Worm (Caenorhabditis elegans): ENCODE data around the gene dos-3.

The dos-3 gene

ce11 chrIII:856260-856659 lies 16.9 kb upstream of the dos-3 start, which contains the start of gene K02F3.12:
TSS of gene K02F3.12 (plus strand) at chrIII:856560.
- TF ChIP-seq flt-1 (GFP tag; IDR thresholded peaks at IDR 0.05) (no peak), sea-1 (GFP tag; conservative IDR thresholded peaks at IDR 0.05) (no peak), aly-1 (tag; optimal IDR thresholded peaks at IDR 0.05) (no peak), B0310.2 (tag; optimal IDR thresholded peaks at IDR 0.05) (no peak), ama-1 (optimal IDR thresholded peaks at IDR 0.05) (no peak), tra-4 (tag; optimal IDR thresholded peaks at IDR 0.05) (no peak), hnd-1 (tag; optimal IDR thresholded peaks at IDR 0.05) (no peak), ceh-36 (tag; optimal IDR thresholded peaks at IDR 0.05) (no peak), tbx-37 (GFP tag; conservative IDR thresholded peaks at IDR 0.05) (no peak), hmg-4 (GFP tag; optimal IDR thresholded peaks at IDR 0.05) (no peak), pes-1 (GFP tag; IDR thresholded peaks at IDR 0.05) (no peak), hmbx-1 (tag; optimal IDR thresholded peaks at IDR 0.05) (no peak), F13C5.2 (tag; optimal IDR thresholded peaks at IDR 0.05) (no peak)

ce11 chrIII:853859-854359 lies 14.5 kb upstream of the dos-3 start, which contains the start of the genes rnp-5 and tag-51:
TSS of gene rnp-5 (minus strand) at chrIII:853909.
TSS of gene tag-51 (plus strand) at chrIII:854221.
- TF ChIP-seq tra-4 (tag; optimal IDR thresholded peaks at IDR 0.05) (no peak), aly-1 (tag; optimal IDR thresholded peaks at IDR 0.05) (no peak), ceh-36 (tag; optimal IDR thresholded peaks at IDR 0.05) (no peak), flt-1 (GFP tag; IDR thresholded peaks at IDR 0.05) (no peak), pes-1 (GFP tag; IDR thresholded peaks at IDR 0.05) (no peak), tbx-11 (GFP tag; IDR thresholded peaks at IDR 0.05) (no peak), sea-1 (GFP tag; conservative IDR thresholded peaks at IDR 0.05) (no peak), hnd-1 (tag; optimal IDR thresholded peaks at IDR 0.05) (no peak), ets-7 (tag; optimal IDR thresholded peaks at IDR 0.05) (no peak), ceh-13 (GFP tag; optimal IDR thresholded peaks at IDR 0.05) (no peak), ama-1 (optimal IDR thresholded peaks at IDR 0.05) (no peak), hmbx-1 (tag; optimal IDR thresholded peaks at IDR 0.05) (no peak), hmg-4 (GFP tag; optimal IDR thresholded peaks at IDR 0.05) (no peak), tbx-37 (GFP tag; conservative IDR thresholded peaks at IDR 0.05) (no peak), scrt-1 (GFP tag; IDR thresholded peaks at IDR 0.05) (no peak), B0310.2 (tag; optimal IDR thresholded peaks at IDR 0.05) (no peak), F13C5.2 (tag; optimal IDR thresholded peaks at IDR 0.05) (no peak)

DNA sequence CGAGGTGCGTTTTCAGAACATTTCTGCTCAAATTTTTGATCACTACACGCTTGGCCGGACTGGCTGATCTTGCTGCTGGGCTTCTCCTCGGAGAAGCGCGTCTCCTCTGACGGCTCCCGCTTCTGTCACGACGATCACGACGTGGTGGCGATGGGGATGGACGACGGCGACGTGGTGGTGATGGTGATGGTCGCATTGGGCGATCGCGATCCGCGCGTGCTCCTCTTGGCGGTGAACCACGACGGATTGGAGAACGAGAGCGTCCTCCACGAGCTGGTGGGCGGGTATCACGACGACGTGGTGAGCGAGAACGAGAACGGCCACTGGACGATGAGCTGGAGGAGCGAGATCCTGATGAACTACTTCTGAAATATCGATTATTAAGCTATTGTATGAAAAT lies 14.0 kb upstream of the dos-3 start:
- TF ChIP-seq hnd-1 (tag; optimal IDR thresholded peaks at IDR 0.05) = no peak
- no peak for TF ChIP-seq tbx-11 (GFP tag; IDR thresholded peaks at IDR 0.05)
- no peak for TF ChIP-seq pes-1 (GFP tag; IDR thresholded peaks at IDR 0.05)
- no peak for TF ChIP-seq B0310.2 (tag; optimal IDR thresholded peaks at IDR 0.05)
- no peak for TF ChIP-seq ets-7 (tag; optimal IDR thresholded peaks at IDR 0.05)
- TF ChIP-seq F13C5.2 (tag; optimal IDR thresholded peaks at IDR 0.05) = no peak
- TF ChIP-seq tbx-37 (GFP tag; conservative IDR thresholded peaks at IDR 0.05) = no peak
- no peak for TF ChIP-seq tra-4 (tag; optimal IDR thresholded peaks at IDR 0.05)
- TF ChIP-seq sea-1 (GFP tag; conservative IDR thresholded peaks at IDR 0.05) = no peak

ce11 chrIII:852296-852695 lies 12.9 kb upstream of the dos-3 start, which contains the start of gene moma-1:
TSS of gene moma-1 (minus strand) at chrIII:852396.
- no peak for TF ChIP-seq ets-7 (tag; optimal IDR thresholded peaks at IDR 0.05)
- no peak for TF ChIP-seq flt-1 (GFP tag; IDR thresholded peaks at IDR 0.05)
- no peak for TF ChIP-seq tbx-37 (GFP tag; conservative IDR thresholded peaks at IDR 0.05)
- TF ChIP-seq sea-1 (GFP tag; conservative IDR thresholded peaks at IDR 0.05) = no peak
- no peak for TF ChIP-seq hnd-1 (tag; optimal IDR thresholded peaks at IDR 0.05)
- no peak for TF ChIP-seq ceh-13 (GFP tag; optimal IDR thresholded peaks at IDR 0.05)
- no peak for TF ChIP-seq ama-1 (optimal IDR thresholded peaks at IDR 0.05)
- TF ChIP-seq tra-4 (tag; optimal IDR thresholded peaks at IDR 0.05) = no peak
- no peak for TF ChIP-seq hmbx-1 (tag; optimal IDR thresholded peaks at IDR 0.05)
- no peak for TF ChIP-seq aly-1 (tag; optimal IDR thresholded peaks at IDR 0.05)
- TF ChIP-seq F13C5.2 (tag; optimal IDR thresholded peaks at IDR 0.05) = no peak
- no peak for TF ChIP-seq pes-1 (GFP tag; IDR thresholded peaks at IDR 0.05)
- no peak for TF ChIP-seq hmg-4 (GFP tag; optimal IDR thresholded peaks at IDR 0.05)
- no peak for TF ChIP-seq ceh-36 (tag; optimal IDR thresholded peaks at IDR 0.05)
- TF ChIP-seq B0310.2 (tag; optimal IDR thresholded peaks at IDR 0.05) = no peak
- no peak for TF ChIP-seq tbx-11 (GFP tag; IDR thresholded peaks at IDR 0.05)
- no peak for TF ChIP-seq scrt-1 (GFP tag; IDR thresholded peaks at IDR 0.05)

DNA sequence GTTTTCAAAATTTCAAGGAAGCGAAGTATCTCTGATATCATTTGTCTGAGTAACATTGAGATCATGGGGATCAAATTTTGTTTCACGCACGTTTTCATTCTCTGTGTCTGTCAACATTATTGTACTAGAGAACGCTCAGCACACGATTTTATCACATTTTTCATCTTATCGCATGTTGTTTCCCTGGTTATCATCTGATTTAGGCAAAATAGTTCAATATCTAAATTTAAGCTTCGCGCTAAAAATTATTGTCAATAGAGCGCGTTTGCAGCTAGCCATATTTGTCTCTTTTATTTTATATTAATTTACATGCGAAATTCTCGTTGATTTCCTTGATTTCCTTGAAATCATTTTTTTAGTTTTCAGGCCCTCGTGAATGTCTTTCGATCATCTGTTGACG lies 6.1 kb upstream of the dos-3 start, which contains the start of gene K02F3.2:
K02F3.2 (plus strand) TSS at position 357 of the 400 bp plus-strand sequence.
- TF ChIP-seq ama-1 (optimal IDR thresholded peaks at IDR 0.05) (no peak), tbx-11 (GFP tag; IDR thresholded peaks at IDR 0.05) (no peak), ceh-36 (tag; optimal IDR thresholded peaks at IDR 0.05) (no peak), hnd-1 (tag; optimal IDR thresholded peaks at IDR 0.05) (no peak), tra-4 (tag; optimal IDR thresholded peaks at IDR 0.05) (no peak), hmbx-1 (tag; optimal IDR thresholded peaks at IDR 0.05) (no peak), tbx-37 (GFP tag; conservative IDR thresholded peaks at IDR 0.05) (no peak)

ce11 chrIII:844577-844976 lies 5.2 kb upstream of the dos-3 start:
- no peak for TF ChIP-seq ets-7 (tag; optimal IDR thresholded peaks at IDR 0.05)
- no peak for TF ChIP-seq ama-1 (optimal IDR thresholded peaks at IDR 0.05)
- no peak for TF ChIP-seq ceh-36 (tag; optimal IDR thresholded peaks at IDR 0.05)
- no peak for TF ChIP-seq hnd-1 (tag; optimal IDR thresholded peaks at IDR 0.05)
- TF ChIP-seq hmg-4 (GFP tag; optimal IDR thresholded peaks at IDR 0.05) = no peak
- TF ChIP-seq aly-1 (tag; optimal IDR thresholded peaks at IDR 0.05) = no peak
- no peak for TF ChIP-seq B0310.2 (tag; optimal IDR thresholded peaks at IDR 0.05)
- no peak for TF ChIP-seq hmbx-1 (tag; optimal IDR thresholded peaks at IDR 0.05)
- TF ChIP-seq ceh-13 (GFP tag; optimal IDR thresholded peaks at IDR 0.05) = no peak
- no peak for TF ChIP-seq scrt-1 (GFP tag; IDR thresholded peaks at IDR 0.05)
- no peak for TF ChIP-seq pes-1 (GFP tag; IDR thresholded peaks at IDR 0.05)
- TF ChIP-seq flt-1 (GFP tag; IDR thresholded peaks at IDR 0.05) = no peak
- no peak for TF ChIP-seq tra-4 (tag; optimal IDR thresholded peaks at IDR 0.05)
- TF ChIP-seq tbx-11 (GFP tag; IDR thresholded peaks at IDR 0.05) = no peak
- no peak for TF ChIP-seq F13C5.2 (tag; optimal IDR thresholded peaks at IDR 0.05)
- TF ChIP-seq tbx-37 (GFP tag; conservative IDR thresholded peaks at IDR 0.05) = no peak

- TF ChIP-seq flt-1 (GFP tag; IDR thresholded peaks at IDR 0.05) (no peak), tbx-11 (GFP tag; IDR thresholded peaks at IDR 0.05) (no peak), hmg-4 (GFP tag; optimal IDR thresholded peaks at IDR 0.05) (peak; percentile 23), hnd-1 (tag; optimal IDR thresholded peaks at IDR 0.05) (no peak), aly-1 (tag; optimal IDR thresholded peaks at IDR 0.05) (no peak), sea-1 (GFP tag; conservative IDR thresholded peaks at IDR 0.05) (no peak), ama-1 (optimal IDR thresholded peaks at IDR 0.05) (no peak)
Measured at ce11 chrIII:843999-844398, 4.6 kb upstream of the dos-3 start.
